Worm (Caenorhabditis elegans) whole organism, early embryonic: ENCODE results near the gene sdz-1.

Experiments
- B0310.2 ChIP-seq: sonication (generic microtip); optimal IDR thresholded peaks from 2 replicates; lab custom pipeline; 2016; ENCODE audit warnings: mild to moderate bottlenecking, missing genetic modification characterization, missing compliant biosample characterization
- F13C5.2 ChIP-seq: sonication (generic microtip); optimal IDR thresholded peaks from 2 replicates; lab custom pipeline; 2017; ENCODE audit warnings: mild to moderate bottlenecking, missing genetic modification characterization, inconsistent platforms, missing compliant biosample characterization
- aly-1 ChIP-seq: sonication (generic microtip); optimal IDR thresholded peaks from 2 replicates; lab custom pipeline; 2016; ENCODE audit warnings: missing genetic modification characterization, missing compliant biosample characterization
- ama-1 ChIP-seq: fragments of 150-350 bp; optimal IDR thresholded peaks from 2 replicates; lab custom pipeline; 2014
- ceh-13 ChIP-seq: fragments of 200-800 bp; sonication (Bioruptor generic); optimal IDR thresholded peaks from 2 replicates; lab custom pipeline; 2018; ENCODE audit warnings: mild to moderate bottlenecking, missing genetic modification characterization, missing compliant biosample characterization
- ceh-36 ChIP-seq: sonication (generic microtip); optimal IDR thresholded peaks from 2 replicates; lab custom pipeline; 2016; ENCODE audit warnings: missing genetic modification characterization, inconsistent platforms, missing compliant biosample characterization
- ets-7 ChIP-seq: sonication (generic microtip); optimal IDR thresholded peaks from 2 replicates; lab custom pipeline; 2016; ENCODE audit warnings: missing genotype, missing genetic modification characterization, missing compliant biosample characterization
- flt-1 ChIP-seq: fragments of 200-800 bp; sonication (Bioruptor generic); IDR thresholded peaks from 2 replicates; pipeline ENCODE4 v1.3.6; 2022; ENCODE audit warnings: missing genetic modification characterization, missing compliant biosample characterization
- hmbx-1 ChIP-seq: sonication (generic microtip); optimal IDR thresholded peaks from 2 replicates; lab custom pipeline; 2016; ENCODE audit warnings: mild to moderate bottlenecking, missing genetic modification characterization, missing compliant biosample characterization
- hmg-4 ChIP-seq: fragments of 200-800 bp; sonication (Bioruptor generic); optimal IDR thresholded peaks from 2 replicates; lab custom pipeline; 2018; ENCODE audit warnings: mild to moderate bottlenecking, missing genetic modification characterization, missing compliant biosample characterization
- hnd-1 ChIP-seq: sonication (generic microtip); optimal IDR thresholded peaks from 2 replicates; lab custom pipeline; 2016; ENCODE audit warnings: missing genetic modification characterization, missing compliant biosample characterization
- pes-1 ChIP-seq: fragments of 200-800 bp; sonication (Bioruptor generic); IDR thresholded peaks from 2 replicates; pipeline ENCODE4 v1.3.6; 2022; ENCODE audit warnings: missing genetic modification reagents, missing genetic modification characterization, missing compliant biosample characterization
- scrt-1 ChIP-seq: fragments of 200-800 bp; sonication (Bioruptor generic); IDR thresholded peaks from 2 replicates; pipeline ENCODE4 v1.3.6; 2022; ENCODE audit warnings: missing genetic modification characterization, missing compliant biosample characterization
- sea-1 ChIP-seq: fragments of 200-800 bp; sonication (Bioruptor generic); conservative IDR thresholded peaks from 2 replicates; pipeline ENCODE4 v1.3.6; 2022; ENCODE audit warnings: missing genetic modification characterization, missing compliant biosample characterization
- tbx-11 ChIP-seq: fragments of 200-800 bp; sonication (Bioruptor generic); IDR thresholded peaks from 2 replicates; pipeline ENCODE4 v1.3.6; 2022; ENCODE audit warnings: missing genetic modification characterization, missing compliant biosample characterization
- tbx-37 ChIP-seq: fragments of 200-800 bp; sonication (Bioruptor generic); conservative IDR thresholded peaks from 2 replicates; pipeline ENCODE4 v1.3.6; 2022; ENCODE audit warnings: missing genetic modification reagents, missing genetic modification characterization, missing compliant biosample characterization
- tra-4 ChIP-seq: sonication (generic microtip); optimal IDR thresholded peaks from 2 replicates; lab custom pipeline; 2017; ENCODE audit warnings: missing genetic modification characterization, missing compliant biosample characterization

Gene sdz-1

DNA sequence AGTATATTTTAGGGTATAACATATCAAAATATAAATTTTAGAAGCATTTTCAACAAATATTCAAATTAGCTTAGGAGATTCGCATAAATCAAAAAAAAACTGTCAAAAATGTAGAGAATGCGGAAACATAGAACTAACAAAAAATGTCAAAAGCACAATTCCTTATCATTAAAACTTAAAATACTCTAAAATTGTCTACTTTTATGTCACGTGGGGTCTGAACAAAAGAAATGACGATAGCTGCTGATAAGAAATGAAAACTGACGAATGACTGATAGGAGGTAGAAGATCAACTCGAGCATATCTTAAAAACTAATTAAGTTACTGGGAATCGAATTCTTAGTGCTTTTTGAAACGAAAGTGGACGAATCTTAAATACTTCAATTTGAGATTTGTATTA is 33.5 kb upstream of the sdz-1 start:
- TF ChIP-seq ceh-36 (tag; lab: Kevin White, UChicago): no peak
- no peak for TF ChIP-seq hnd-1 (tag; lab: Kevin White, UChicago)
- TF ChIP-seq hmg-4 (GFP tag; lab: Kevin White, UChicago): no peak

DNA sequence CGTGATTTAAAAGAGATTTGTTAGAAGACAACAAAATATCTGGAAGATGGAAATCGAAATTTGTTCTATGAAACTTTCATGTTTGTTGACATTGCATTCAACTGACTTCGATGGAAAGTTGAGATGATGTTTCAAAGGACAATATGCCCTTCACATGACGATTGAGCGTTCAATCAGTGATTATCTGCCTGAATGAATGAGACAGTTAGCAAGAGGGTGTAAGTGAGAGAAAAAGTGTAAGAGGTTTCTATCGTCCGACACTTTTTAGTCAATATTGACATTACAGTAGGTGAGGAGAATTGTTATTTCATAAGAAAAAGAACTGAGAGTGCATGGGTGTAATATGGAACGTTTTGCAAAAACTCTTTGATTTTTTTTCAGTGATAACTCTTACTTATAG is 33.1 kb upstream of the sdz-1 start:
- TF ChIP-seq ama-1 (lab: Kevin White, UChicago): no peak
- no peak for TF ChIP-seq F13C5.2 (tag; lab: Kevin White, UChicago)
- TF ChIP-seq ets-7 (tag; lab: Kevin White, UChicago): no peak
- no peak for TF ChIP-seq hmbx-1

DNA sequence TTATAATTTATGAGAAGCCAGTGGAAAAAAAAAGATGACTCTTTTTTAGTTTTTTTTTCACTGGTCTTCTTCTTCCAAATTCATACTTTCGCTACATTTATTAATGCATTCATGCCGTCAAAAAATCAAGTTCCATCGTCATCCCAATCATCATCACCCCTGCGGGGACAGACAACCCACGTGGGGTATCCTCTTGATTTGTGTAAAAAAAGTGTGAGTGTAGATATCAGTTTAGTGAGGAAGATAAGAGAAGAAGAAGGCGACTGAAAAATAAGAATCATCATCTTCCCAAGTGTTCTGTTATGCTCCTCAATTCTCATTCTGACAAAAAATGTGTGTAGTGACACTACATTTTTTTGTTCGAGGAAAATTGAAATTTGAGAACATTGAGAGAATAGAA is 31.8 kb upstream of the sdz-1 start:
- TF ChIP-seq tra-4 (no peak), hmbx-1 (no peak), tbx-11 (GFP tag; lab: Robert Waterston, UW) (no peak), hmg-4 (GFP tag; lab: Kevin White, UChicago) (no peak), ets-7 (tag; lab: Kevin White, UChicago) (no peak), pes-1 (GFP tag; lab: Robert Waterston, UW) (no peak), tbx-37 (no peak), ceh-13 (GFP tag; lab: Kevin White, UChicago) (no peak), B0310.2 (no peak), aly-1 (no peak), flt-1 (GFP tag; lab: Robert Waterston, UW) (no peak), ceh-36 (tag; lab: Kevin White, UChicago) (no peak)

DNA sequence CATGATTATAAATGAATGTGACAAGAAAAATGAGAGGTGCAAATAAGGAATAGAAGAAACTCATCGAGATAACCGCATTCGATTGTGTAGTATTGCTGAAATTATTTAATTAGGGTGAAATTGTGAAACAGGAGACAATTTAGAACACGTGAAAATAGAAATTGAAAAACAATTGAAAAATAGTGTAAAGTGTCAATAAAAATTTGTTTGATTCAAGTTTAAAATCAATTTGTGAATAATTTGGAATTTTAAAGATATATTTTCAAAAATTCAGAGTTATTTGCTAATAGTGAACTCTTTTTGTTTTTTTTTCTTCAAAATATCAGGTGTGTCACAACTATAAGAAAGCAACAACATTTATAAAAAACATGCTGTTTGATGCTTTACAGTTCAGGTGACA is 31.2 kb upstream of the sdz-1 start, which contains the start of gene ZK370.4:
Gene ZK370.4 (minus strand): TSS at position 101 of the 400 bp plus-strand sequence.
- TF ChIP-seq hmg-4 (GFP tag; lab: Kevin White, UChicago) (no peak), tra-4 (no peak), ets-7 (tag; lab: Kevin White, UChicago) (no peak), tbx-37 (no peak), flt-1 (GFP tag; lab: Robert Waterston, UW) (no peak), pes-1 (GFP tag; lab: Robert Waterston, UW) (no peak), aly-1 (no peak), ceh-36 (tag; lab: Kevin White, UChicago) (no peak), hmbx-1 (no peak), B0310.2 (no peak), scrt-1 (GFP tag; lab: Robert Waterston, UW) (no peak), ama-1 (lab: Kevin White, UChicago) (no peak), tbx-11 (GFP tag; lab: Robert Waterston, UW) (no peak), ceh-13 (GFP tag; lab: Kevin White, UChicago) (no peak), hnd-1 (tag; lab: Kevin White, UChicago) (no peak), sea-1 (GFP tag; lab: Robert Waterston, UW) (no peak), F13C5.2 (tag; lab: Kevin White, UChicago) (no peak)

DNA sequence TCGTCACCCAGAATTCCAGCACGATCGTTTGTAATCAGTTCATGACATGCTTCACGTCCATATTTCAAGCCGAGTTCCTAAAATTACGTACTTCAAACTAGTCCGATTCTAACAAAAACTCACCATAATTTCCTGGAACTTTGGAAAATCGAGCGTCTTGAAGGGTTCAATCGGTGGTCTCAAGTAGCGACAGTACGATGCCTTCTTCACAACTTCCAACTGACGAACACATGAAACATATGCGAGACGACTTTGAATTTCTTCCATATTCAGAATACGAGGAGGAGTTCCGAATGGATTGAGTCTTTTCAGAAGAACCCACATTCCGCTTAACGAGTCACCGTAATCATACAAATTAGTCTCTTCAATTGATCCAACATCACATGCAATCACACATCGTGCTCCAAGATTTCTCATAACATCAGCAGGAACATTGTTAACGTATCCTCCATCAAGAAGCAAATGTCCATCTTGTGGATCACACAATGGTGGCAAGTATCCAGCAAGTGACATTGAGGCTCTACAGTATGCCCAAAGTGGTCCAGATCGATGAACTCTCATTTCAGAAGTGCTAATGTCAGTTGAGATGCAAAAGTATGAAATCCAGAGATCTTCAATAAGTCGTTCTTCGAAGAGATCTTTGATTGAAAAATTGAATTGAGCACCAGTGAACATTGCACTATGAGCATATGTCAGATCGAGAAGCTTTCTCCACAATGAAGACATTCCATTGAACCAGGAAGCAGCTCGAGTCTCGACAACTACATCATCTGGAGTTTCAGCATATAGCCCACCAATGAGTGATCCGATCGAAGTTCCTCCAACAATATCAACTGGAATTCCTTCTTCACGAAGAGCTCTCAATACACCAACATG is 26.1 kb upstream of the sdz-1 start:
- TF ChIP-seq hmg-4 (GFP tag; lab: Kevin White, UChicago): no peak
- no peak for TF ChIP-seq ceh-13 (GFP tag; lab: Kevin White, UChicago)
- TF ChIP-seq aly-1: no peak
- no peak for TF ChIP-seq sea-1 (GFP tag; lab: Robert Waterston, UW)
- TF ChIP-seq scrt-1 (GFP tag; lab: Robert Waterston, UW): no peak
- TF ChIP-seq tra-4: no peak
- TF ChIP-seq B0310.2: no peak
- no peak for TF ChIP-seq F13C5.2 (tag; lab: Kevin White, UChicago)
- TF ChIP-seq pes-1 (GFP tag; lab: Robert Waterston, UW): no peak
- no peak for TF ChIP-seq ceh-36 (tag; lab: Kevin White, UChicago)
- no peak for TF ChIP-seq tbx-37
- no peak for TF ChIP-seq ets-7 (tag; lab: Kevin White, UChicago)
- TF ChIP-seq hmbx-1: no peak
- TF ChIP-seq ama-1 (lab: Kevin White, UChicago): no peak
- TF ChIP-seq tbx-11 (GFP tag; lab: Robert Waterston, UW): no peak

DNA sequence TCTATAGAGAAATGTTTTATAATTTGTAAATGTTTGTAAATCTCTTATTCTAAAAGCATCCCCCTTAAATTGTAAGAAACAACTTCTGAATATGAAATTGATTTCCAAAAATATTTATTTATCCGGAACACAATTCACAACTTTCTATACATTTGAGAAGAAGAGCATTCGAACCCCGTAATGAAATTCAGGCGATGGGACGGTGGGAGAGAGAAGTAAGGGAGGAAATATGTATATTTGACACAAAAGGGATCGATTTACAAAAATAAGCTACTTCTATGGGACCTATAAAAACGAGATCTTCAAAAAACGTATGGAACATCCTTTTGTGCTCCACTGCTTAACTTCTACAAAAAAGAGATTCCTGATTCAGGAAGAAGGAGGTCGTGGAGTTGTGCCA is 25.1 kb upstream of the sdz-1 start:
- no peak for TF ChIP-seq scrt-1 (GFP tag; lab: Robert Waterston, UW)
- no peak for TF ChIP-seq sea-1 (GFP tag; lab: Robert Waterston, UW)
- no peak for TF ChIP-seq pes-1 (GFP tag; lab: Robert Waterston, UW)
- TF ChIP-seq tbx-11 (GFP tag; lab: Robert Waterston, UW): no peak
- no peak for TF ChIP-seq ceh-36 (tag; lab: Kevin White, UChicago)
- TF ChIP-seq F13C5.2 (tag; lab: Kevin White, UChicago): no peak
- no peak for TF ChIP-seq tra-4
- no peak for TF ChIP-seq tbx-37
- TF ChIP-seq hmbx-1: no peak
- TF ChIP-seq ceh-13 (GFP tag; lab: Kevin White, UChicago): no peak
- no peak for TF ChIP-seq hnd-1 (tag; lab: Kevin White, UChicago)
- no peak for TF ChIP-seq ama-1 (lab: Kevin White, UChicago)

DNA sequence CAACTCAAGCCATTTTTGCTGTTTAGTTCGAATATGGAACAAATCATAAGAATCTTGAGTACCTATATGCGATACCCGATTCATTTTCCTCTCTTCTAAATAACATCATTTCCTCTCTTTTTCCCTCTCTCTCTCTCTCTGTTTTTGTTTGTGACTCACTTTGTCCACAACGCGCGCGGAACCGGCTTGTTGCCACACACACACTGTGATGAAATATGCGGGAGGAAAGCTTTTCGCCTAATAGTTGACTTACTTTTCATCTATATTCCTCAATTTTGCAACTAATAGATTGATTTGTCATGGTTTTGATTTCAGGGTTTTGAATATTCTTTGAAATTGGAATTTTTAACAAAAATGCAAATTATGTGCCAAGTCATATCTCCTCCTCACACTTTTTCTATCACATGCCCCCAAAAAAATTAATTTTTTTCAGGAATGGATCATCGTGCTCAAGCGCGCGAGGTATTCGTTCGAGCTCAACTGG is 19.7 kb upstream of the sdz-1 start, which contains the start of gene hipr-1:
Gene hipr-1 (plus strand): TSS at position 434 of the 484 bp plus-strand sequence.
- TF ChIP-seq ets-7 (tag; lab: Kevin White, UChicago) (no peak), flt-1 (GFP tag; lab: Robert Waterston, UW) (no peak), tbx-11 (GFP tag; lab: Robert Waterston, UW) (no peak), hmg-4 (GFP tag; lab: Kevin White, UChicago) (no peak), F13C5.2 (tag; lab: Kevin White, UChicago) (no peak), tra-4 (no peak), scrt-1 (GFP tag; lab: Robert Waterston, UW) (no peak), hmbx-1 (no peak), ceh-36 (tag; lab: Kevin White, UChicago) (no peak), hnd-1 (tag; lab: Kevin White, UChicago) (no peak), sea-1 (GFP tag; lab: Robert Waterston, UW) (no peak), B0310.2 (no peak), pes-1 (GFP tag; lab: Robert Waterston, UW) (no peak), ceh-13 (GFP tag; lab: Kevin White, UChicago) (no peak), ama-1 (lab: Kevin White, UChicago) (no peak), aly-1 (no peak), tbx-37 (no peak)
